Worm (Caenorhabditis elegans) whole organism, L2 larva: ENCODE data around the gene K06A9.2.

Source experiments
- C34F6.9 ChIP-seq: fragments of 150-350 bp; optimal IDR thresholded peaks from 2 replicates; lab custom pipeline; 2014; ENCODE audit warnings: missing biosample characterization, missing genetic modification characterization
- Y55F3AM.14 ChIP-seq: fragments of 200-800 bp; sonication (Bioruptor generic); optimal IDR thresholded peaks from 2 replicates; lab custom pipeline; 2018; ENCODE audit warnings: mild to moderate bottlenecking, missing genetic modification characterization, missing compliant biosample characterization
- alr-1 ChIP-seq: fragments of 150-350 bp; optimal IDR thresholded peaks from 2 replicates; lab custom pipeline; 2014; ENCODE audit warnings: missing biosample characterization, missing genetic modification characterization
- aly-2 ChIP-seq: fragments of 150-350 bp; optimal IDR thresholded peaks from 2 replicates; lab custom pipeline; 2014; ENCODE audit warnings: missing biosample characterization, missing genetic modification characterization
- ceh-16 ChIP-seq: fragments of 150-350 bp; optimal IDR thresholded peaks from 2 replicates; lab custom pipeline; 2014; ENCODE audit warnings: missing biosample characterization, missing genetic modification characterization
- dmd-4 ChIP-seq: sonication (generic microtip); optimal IDR thresholded peaks from 2 replicates; lab custom pipeline; 2017; ENCODE audit warnings: missing biosample characterization, missing genetic modification characterization
- elt-1 ChIP-seq: fragments of 150-350 bp; optimal IDR thresholded peaks from 2 replicates; lab custom pipeline; 2014; ENCODE audit warnings: missing biosample characterization, missing genetic modification characterization
- fos-1 ChIP-seq: fragments of 150-350 bp; optimal IDR thresholded peaks from 2 replicates; lab custom pipeline; 2014; ENCODE audit warnings: missing biosample characterization, missing genetic modification characterization
- gmeb-1 ChIP-seq: fragments of 150-350 bp; optimal IDR thresholded peaks from 2 replicates; lab custom pipeline; 2014; ENCODE audit warnings: missing biosample characterization, missing genetic modification characterization
- lin-13 ChIP-seq: fragments of 150-350 bp; optimal IDR thresholded peaks from 2 replicates; lab custom pipeline; 2014; ENCODE audit warnings: missing biosample characterization, missing genetic modification reagents, missing genetic modification characterization
- lin-39 ChIP-seq: fragments of 150-350 bp; optimal IDR thresholded peaks from 2 replicates; lab custom pipeline; 2014; ENCODE audit warnings: missing biosample characterization, missing genetic modification reagents, missing genetic modification characterization
- lsy-2 ChIP-seq, 2 experiments: fragments of 150-350 bp in 1 of 2; sonication (generic microtip) in 1 of 2; optimal IDR thresholded peaks; 2 replicates each; lab custom pipeline; 2014 to 2017; ENCODE audit warnings: missing biosample characterization in 2 of 2, missing genetic modification characterization in 2 of 2
- mab-5 ChIP-seq: fragments of 150-350 bp; optimal IDR thresholded peaks from 2 replicates; lab custom pipeline; 2014; ENCODE audit warnings: missing biosample characterization, missing genetic modification characterization
- mdl-1 ChIP-seq, 2 experiments: fragments of 150-350 bp in 1 of 2; sonication (generic microtip) in 1 of 2; optimal IDR thresholded peaks; 2 replicates each; lab custom pipeline; 2017; ENCODE audit warnings: missing biosample characterization in 2 of 2, missing genetic modification characterization in 2 of 2
- nhr-129 ChIP-seq: fragments of 150-350 bp; optimal IDR thresholded peaks from 2 replicates; lab custom pipeline; 2014; ENCODE audit warnings: missing biosample characterization, missing genetic modification characterization
- nhr-23 ChIP-seq: fragments of 150-350 bp; optimal IDR thresholded peaks from 2 replicates; lab custom pipeline; 2014; ENCODE audit warnings: missing biosample characterization, missing genetic modification reagents, missing genetic modification characterization
- nhr-237 ChIP-seq: fragments of 150-350 bp; optimal IDR thresholded peaks from 2 replicates; lab custom pipeline; 2014; ENCODE audit warnings: missing biosample characterization, missing genetic modification characterization
- nhr-25 ChIP-seq: fragments of 150-350 bp; sonication (generic microtip); optimal IDR thresholded peaks from 3 replicates; lab custom pipeline; 2014; ENCODE audit warnings: missing biosample characterization, missing genetic modification characterization
- nhr-77 ChIP-seq: fragments of 150-350 bp; optimal IDR thresholded peaks from 2 replicates; lab custom pipeline; 2014; ENCODE audit warnings: missing biosample characterization, missing genetic modification characterization
- sem-4 ChIP-seq: fragments of 150-350 bp; optimal IDR thresholded peaks from 2 replicates; lab custom pipeline; 2014; ENCODE audit warnings: missing biosample characterization, missing genetic modification reagents, missing genetic modification characterization
- sma-3 ChIP-seq: sonication (generic microtip); optimal IDR thresholded peaks from 2 replicates; lab custom pipeline; 2016; ENCODE audit warnings: missing genetic modification reagents, missing genetic modification characterization, missing compliant biosample characterization
- sma-9 ChIP-seq, 2 experiments: fragments of 150-350 bp in 1 of 2; sonication (generic microtip) in 1 of 2; optimal IDR thresholded peaks; 2 replicates each; lab custom pipeline; 2014 to 2016; ENCODE audit warnings: missing genetic modification characterization in 2 of 2, mild to moderate bottlenecking in 1 of 2, missing biosample characterization in 1 of 2, missing compliant biosample characterization in 1 of 2, missing genetic modification reagents in 1 of 2, moderate library complexity in 1 of 2
- snpc-4 ChIP-seq: fragments of 150-350 bp; optimal IDR thresholded peaks from 2 replicates; lab custom pipeline; 2014; ENCODE audit warnings: missing biosample characterization, missing genetic modification characterization
- unc-39 ChIP-seq: fragments of 150-350 bp; optimal IDR thresholded peaks from 2 replicates; lab custom pipeline; 2014; ENCODE audit warnings: missing biosample characterization, missing genetic modification characterization
- unc-55 ChIP-seq: fragments of 150-350 bp; sonication (generic microtip); optimal IDR thresholded peaks from 3 replicates; lab custom pipeline; 2014; ENCODE audit warnings: missing biosample characterization, missing genetic modification reagents, missing genetic modification characterization
- unc-62 ChIP-seq: fragments of 150-350 bp; optimal IDR thresholded peaks from 2 replicates; lab custom pipeline; 2014; ENCODE audit warnings: missing biosample characterization, missing genetic modification reagents, missing genetic modification characterization
- ztf-1 ChIP-seq: fragments of 200-800 bp; sonication (Bioruptor generic); conservative IDR thresholded peaks from 2 replicates; pipeline ENCODE4 v1.3.6; 2022; ENCODE audit warnings: missing genetic modification characterization, missing compliant biosample characterization
- ztf-11 ChIP-seq: sonication (generic microtip); optimal IDR thresholded peaks from 2 replicates; lab custom pipeline; 2017; ENCODE audit warnings: missing biosample characterization, missing genetic modification characterization
- ztf-4 ChIP-seq: fragments of 150-350 bp; optimal IDR thresholded peaks from 2 replicates; lab custom pipeline; 2014; ENCODE audit warnings: missing biosample characterization, missing genetic modification characterization

Gene K06A9.2

ce11 chrX:1528107-1528506, 8.1 kb upstream of the K06A9.2 start:
- TF ChIP-seq snpc-4 (no peak), unc-55 (GFP tag; lab: Kevin White, UChicago) (peak; percentile 17)

ce11 chrX:1529013-1529412, 7.2 kb upstream of the K06A9.2 start:
- TF ChIP-seq snpc-4 (no peak), lsy-2 (tag; optimal IDR thresholded peaks at IDR 0.05; lab: Kevin White, UChicago) (peak in 1 of 2 experiments; percentile 16), unc-55 (GFP tag; lab: Kevin White, UChicago) (peak; percentile 30)

- TF ChIP-seq ztf-1 (no peak), ztf-4 (tag; lab: Kevin White, UChicago) (no peak), unc-62 (GFP tag; lab: Kevin White, UChicago) (no peak), lin-39 (tag; lab: Kevin White, UChicago) (no peak), Y55F3AM.14 (no peak), mab-5 (tag; lab: Kevin White, UChicago) (no peak), ceh-16 (no peak), unc-39 (tag; lab: Kevin White, UChicago) (no peak), nhr-23 (tag; lab: Kevin White, UChicago) (no peak), nhr-237 (tag; lab: Kevin White, UChicago) (no peak), nhr-129 (no peak), nhr-25 (tag; lab: Kevin White, UChicago) (no peak), dmd-4 (tag; lab: Kevin White, UChicago) (no peak), sma-9 (GFP tag; optimal IDR thresholded peaks at IDR 0.05; lab: Kevin White, UChicago) (no peak), sma-9 (tag; optimal IDR thresholded peaks at IDR 0.05; lab: Kevin White, UChicago) (no peak), unc-55 (GFP tag; lab: Kevin White, UChicago) (no peak), sem-4 (no peak)
These were observed 905 bp upstream of the K06A9.2 start, which contains the start of gene K06A9.3 for ce11 chrX:1535261-1535660. K06A9.3 (minus strand) TSS chrX:1535361.

ce11 chrX:1538830-1539229, 2.7 kb downstream of the K06A9.2 start:
- TF ChIP-seq sma-3 (no peak), gmeb-1 (tag; lab: Kevin White, UChicago) (no peak), mab-5 (tag; lab: Kevin White, UChicago) (no peak), mdl-1 (tag; optimal IDR thresholded peaks at IDR 0.05; lab: Kevin White, UChicago) (no peak), elt-1 (no peak), dmd-4 (tag; lab: Kevin White, UChicago) (no peak), Y55F3AM.14 (no peak), sma-9 (GFP tag; optimal IDR thresholded peaks at IDR 0.05; lab: Kevin White, UChicago) (no peak), sma-9 (tag; optimal IDR thresholded peaks at IDR 0.05; lab: Kevin White, UChicago) (no peak), ceh-16 (no peak), lin-39 (tag; lab: Kevin White, UChicago) (no peak)
- TF ChIP-seq, all 48 proteins: peak for 0

ce11 chrX:1541072-1541471, 4.9 kb downstream of the K06A9.2 start:
- peak; percentile 59 for TF ChIP-seq fos-1 (tag; lab: Kevin White, UChicago)
- no peak for TF ChIP-seq Y55F3AM.14
- TF ChIP-seq C34F6.9 (tag; lab: Kevin White, UChicago), result no peak
- TF ChIP-seq aly-2 (tag; lab: Kevin White, UChicago), result no peak
- no peak for TF ChIP-seq nhr-77 (tag; lab: Kevin White, UChicago)
- no peak for TF ChIP-seq ztf-11 (tag; lab: Kevin White, UChicago)
- TF ChIP-seq ztf-4 (tag; lab: Kevin White, UChicago), result no peak
- peak; percentile 51 for TF ChIP-seq sma-9 (GFP tag; optimal IDR thresholded peaks at IDR 0.05; lab: Kevin White, UChicago)
- no peak for TF ChIP-seq sma-9 (tag; optimal IDR thresholded peaks at IDR 0.05; lab: Kevin White, UChicago)
- no peak for TF ChIP-seq lin-13 (GFP tag; lab: Kevin White, UChicago)

ce11 chrX:1543432-1543831, 7.3 kb downstream of the K06A9.2 start:
- TF ChIP-seq snpc-4 (no peak), fos-1 (tag; lab: Kevin White, UChicago) (peak; percentile 68)
- TF ChIP-seq, all 48 proteins: peak for 1

- TF ChIP-seq alr-1, result no peak
- TF ChIP-seq sma-9 (GFP tag; optimal IDR thresholded peaks at IDR 0.05; lab: Kevin White, UChicago), result peak; percentile 21
- TF ChIP-seq sma-9 (tag; optimal IDR thresholded peaks at IDR 0.05; lab: Kevin White, UChicago), result no peak
- TF ChIP-seq fos-1 (tag; lab: Kevin White, UChicago), result peak; percentile 55
- TF ChIP-seq, all 48 proteins: peak for 2
These were observed 10.9 kb downstream of the K06A9.2 start, which contains the start of gene K06A9.1 for ce11 chrX:1546878-1547555. K06A9.1 (plus strand) TSS chrX:1547505.
